Worm (Caenorhabditis elegans) whole organism, early embryonic: Measurements from ENCODE around the gene T06C12.11.

Source experiments
- ama-1 ChIP-seq: fragments of 150-350 bp; optimal IDR thresholded peaks from 2 replicates; lab custom pipeline; 2014
- sea-1 ChIP-seq: fragments of 200-800 bp; sonication (Bioruptor generic); conservative IDR thresholded peaks from 2 replicates; pipeline ENCODE4 v1.3.6; 2022; ENCODE audit warnings: missing genetic modification characterization, missing compliant biosample characterization
- tbx-37 ChIP-seq: fragments of 200-800 bp; sonication (Bioruptor generic); conservative IDR thresholded peaks from 2 replicates; pipeline ENCODE4 v1.3.6; 2022; ENCODE audit warnings: missing genetic modification reagents, missing genetic modification characterization, missing compliant biosample characterization

DNA sequence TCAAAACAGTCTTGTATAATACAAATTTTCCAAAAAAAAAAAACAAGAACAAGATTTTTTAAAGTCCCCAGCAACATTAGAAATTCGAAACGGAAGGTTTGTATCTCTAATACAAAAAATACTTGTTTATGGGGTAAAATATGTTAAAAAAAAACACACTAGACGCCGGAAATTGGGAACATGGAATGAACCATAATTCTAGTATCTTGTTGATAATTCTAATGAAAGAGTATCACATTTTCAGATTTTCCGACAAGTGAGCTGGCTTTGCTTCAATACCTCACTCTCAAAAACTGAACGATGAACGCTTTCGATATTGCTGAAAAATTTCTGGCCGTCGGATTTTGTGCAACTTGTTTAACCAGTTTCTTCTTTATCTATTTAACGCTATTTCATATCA is 4.9 kb downstream of the T06C12.11 start, which contains the start of gene str-60:
- TF ChIP-seq ama-1 (lab: Kevin White, UChicago) (no peak), tbx-37 (no peak), sea-1 (GFP tag; lab: Robert Waterston, UW) (no peak)
